Worm (Caenorhabditis elegans) whole organism, L1 larva: Measurements from ENCODE around the gene srh-271.

Experiments
- C34B4.2 ChIP-seq: sonication (generic microtip); optimal IDR thresholded peaks from 2 replicates; lab custom pipeline; 2017; ENCODE audit warnings: mild to moderate bottlenecking, missing genetic modification characterization, missing compliant biosample characterization
- Y116A8C.19 ChIP-seq: sonication (generic microtip); optimal IDR thresholded peaks from 2 replicates; lab custom pipeline; 2016; ENCODE audit warnings: missing compliant biosample characterization, missing genetic modification characterization, borderline replicate concordance
- dsc-1 ChIP-seq: sonication (generic microtip); optimal IDR thresholded peaks from 2 replicates; lab custom pipeline; 2016; ENCODE audit warnings: mild to moderate bottlenecking, missing genetic modification characterization, missing compliant biosample characterization
- ets-5 ChIP-seq: fragments of 200-800 bp; sonication (Bioruptor generic); IDR thresholded peaks from 2 replicates; pipeline ENCODE4 v1.3.6; 2022; ENCODE audit warnings: missing genetic modification characterization, missing compliant biosample characterization
- fkh-10 ChIP-seq: sonication (generic microtip); optimal IDR thresholded peaks from 2 replicates; lab custom pipeline; 2017; ENCODE audit warnings: missing biosample characterization, missing genetic modification reagents, missing genetic modification characterization
- fkh-4 ChIP-seq: sonication (generic microtip); optimal IDR thresholded peaks from 2 replicates; lab custom pipeline; 2016; ENCODE audit warnings: missing compliant biosample characterization, missing genetic modification characterization, borderline replicate concordance
- nhr-19 ChIP-seq: fragments of 200-800 bp; sonication (Bioruptor generic); conservative IDR thresholded peaks from 2 replicates; pipeline ENCODE4 v1.3.6; 2022; ENCODE audit warnings: missing genetic modification characterization, missing compliant biosample characterization
- nhr-71 ChIP-seq: sonication (generic microtip); optimal IDR thresholded peaks from 2 replicates; lab custom pipeline; 2016; ENCODE audit warnings: mild to moderate bottlenecking, missing genetic modification characterization, moderate library complexity, missing compliant biosample characterization
- sox-4 ChIP-seq: sonication (generic microtip); optimal IDR thresholded peaks from 2 replicates; lab custom pipeline; 2016; ENCODE audit warnings: missing genetic modification characterization, missing compliant biosample characterization
- xbp-1 ChIP-seq: sonication (generic microtip); optimal IDR thresholded peaks from 2 replicates; lab custom pipeline; 2016; ENCODE audit warnings: missing genetic modification characterization, missing compliant biosample characterization

srh-271 gene

ce11 chrV:2573108-2573507, 48.7 kb downstream of the srh-271 start, which contains the start of gene srj-20:
Gene srj-20, minus strand, starts transcription at chrV:2573208.
- TF ChIP-seq C34B4.2 (tag; lab: Kevin White, UChicago) (no peak), ets-5 (no peak), nhr-71 (tag; lab: Kevin White, UChicago) (no peak), fkh-10 (no peak), nhr-19 (GFP tag; lab: Robert Waterston, UW) (no peak), fkh-4 (tag; lab: Kevin White, UChicago) (no peak)
- TF ChIP-seq, all 84 proteins: peak for 0

DNA sequence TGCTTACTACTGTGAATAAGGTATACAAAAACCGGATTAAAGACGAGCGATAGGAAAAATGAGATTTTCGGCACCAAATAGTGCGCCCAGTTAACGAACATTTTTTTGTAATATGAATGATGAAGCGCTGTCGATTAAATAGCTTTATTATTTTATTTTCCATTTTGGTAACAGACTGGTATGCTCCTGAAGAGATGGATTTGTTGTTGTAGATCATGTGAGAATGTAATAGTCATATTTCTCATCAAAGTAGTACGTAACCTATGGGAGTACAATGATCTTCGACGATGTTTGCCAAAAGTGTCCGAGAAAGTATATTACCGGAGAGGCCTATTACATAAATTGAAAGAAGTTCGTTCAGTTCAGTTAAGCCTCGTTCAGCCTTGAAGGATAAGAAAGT, 51.1 kb downstream of the srh-271 start, which contains the start of gene srj-19:
TSS of gene srj-19 (minus strand) at position 101 of the 400 bp plus-strand sequence.
- TF ChIP-seq sox-4 (tag; lab: Kevin White, UChicago) (no peak), xbp-1 (tag; lab: Kevin White, UChicago) (no peak), C34B4.2 (tag; lab: Kevin White, UChicago) (no peak), Y116A8C.19 (tag; lab: Kevin White, UChicago) (no peak), dsc-1 (tag; lab: Kevin White, UChicago) (no peak)
